Fruit fly (Drosophila melanogaster): ENCODE data around the gene CG42832.

Gene CG42832

DNA sequence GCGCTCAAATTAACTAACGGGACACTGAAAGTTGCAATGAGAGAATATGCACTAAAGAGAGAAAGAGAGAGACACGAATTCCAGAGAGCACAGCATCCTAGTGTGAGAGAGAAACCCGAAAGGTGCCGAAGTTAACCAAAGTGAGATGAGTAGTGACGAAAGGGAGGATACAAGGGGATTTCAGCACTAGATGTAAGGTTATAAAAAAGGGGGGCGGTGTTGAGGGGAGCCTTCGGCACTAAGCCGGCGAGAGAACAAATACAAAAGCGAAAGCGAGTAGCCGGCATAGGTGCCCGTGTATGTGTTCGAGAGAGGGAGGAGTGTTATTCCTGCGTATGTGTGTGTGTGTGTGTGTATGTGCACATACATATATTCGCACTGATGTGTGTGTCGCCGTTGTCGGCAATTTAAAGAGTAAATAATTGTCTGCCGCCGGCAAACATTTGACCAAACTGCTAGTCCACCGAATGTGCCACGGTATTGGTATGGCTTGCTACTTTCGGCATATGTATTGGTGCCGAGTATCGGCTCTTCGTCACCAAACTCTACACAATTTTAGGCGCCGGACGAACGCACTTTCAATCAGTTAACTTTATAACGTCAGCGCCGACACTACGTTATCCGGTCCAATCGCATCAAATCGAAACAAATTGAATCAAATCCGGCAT lies 13.2 kb upstream of the CG42832 start, which contains the start of gene CG7368:
TSS of gene CG7368 (plus strand) at position 618 of the 668 bp plus-strand sequence.
- TF ChIP-seq pad (GFP tag; optimal IDR thresholded peaks at IDR 0.05) (no peak), cnc (optimal IDR thresholded peaks at IDR 0.05) (no peak), CG33017 (tag; optimal IDR thresholded peaks at IDR 0.05) (no peak), Mnt (GFP tag; optimal IDR thresholded peaks at IDR 0.05) (no peak), Clk (GFP tag; optimal IDR thresholded peaks at IDR 0.05) (no peak), CG11617 (GFP tag; optimal IDR thresholded peaks at IDR 0.05) (no peak), CG5204 (GFP tag; optimal IDR thresholded peaks at IDR 0.05) (no peak), tj (GFP tag; optimal IDR thresholded peaks at IDR 0.05) (no peak), CG7045 (GFP tag; optimal IDR thresholded peaks at IDR 0.05) (no peak)

DNA sequence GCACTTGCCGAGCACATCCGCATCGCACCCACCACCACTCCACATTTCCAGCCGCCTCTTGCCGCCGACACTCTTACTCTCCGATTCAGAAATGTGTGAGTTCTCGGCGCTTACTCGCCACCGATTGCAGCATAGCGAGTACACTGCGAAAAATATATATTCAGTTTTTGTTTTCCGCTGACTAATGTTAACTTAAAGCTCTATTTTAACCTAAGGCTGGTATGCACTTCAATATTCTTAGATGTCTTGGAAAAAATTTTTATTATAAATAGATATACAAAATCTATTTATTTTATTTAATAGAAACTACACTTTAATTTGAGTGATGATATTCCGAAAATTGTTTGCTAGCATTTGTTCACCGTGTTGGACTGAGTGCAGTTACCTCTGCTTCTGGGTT lies 10.7 kb upstream of the CG42832 start:
- peak; percentile 0 for TF ChIP-seq CG7101 (tag; optimal IDR thresholded peaks at IDR 0.05)
- TF ChIP-seq toe (GFP tag; optimal IDR thresholded peaks at IDR 0.05): no peak
- no peak for TF ChIP-seq Hr96 (GFP tag; optimal IDR thresholded peaks at IDR 0.05)
- no peak for TF ChIP-seq kay (GFP tag; ENCODE audit: borderline replicate concordance)
- no peak for TF ChIP-seq Clk (GFP tag; optimal IDR thresholded peaks at IDR 0.05)
- no peak for TF ChIP-seq CG12768 (GFP tag; optimal IDR thresholded peaks at IDR 0.05)
- TF ChIP-seq pad (GFP tag; optimal IDR thresholded peaks at IDR 0.05): no peak
- no peak for TF ChIP-seq CG1620 (GFP tag; optimal IDR thresholded peaks at IDR 0.05)
- TF ChIP-seq CG33017 (tag; optimal IDR thresholded peaks at IDR 0.05): peak; percentile 48
- TF ChIP-seq CG14711 (tag; optimal IDR thresholded peaks at IDR 0.05): no peak
- peak; percentile 33 for TF ChIP-seq CG11617 (GFP tag; optimal IDR thresholded peaks at IDR 0.05)
- peak; percentile 64 for TF ChIP-seq CG7045 (GFP tag; optimal IDR thresholded peaks at IDR 0.05)
- no peak for TF ChIP-seq cic (GFP tag; optimal IDR thresholded peaks at IDR 0.05)
- no peak for TF ChIP-seq ovo (GFP tag; optimal IDR thresholded peaks at IDR 0.05)
- no peak for TF ChIP-seq bab1 (GFP tag; optimal IDR thresholded peaks at IDR 0.05)
- no peak for TF ChIP-seq cnc (optimal IDR thresholded peaks at IDR 0.05)
- no peak for TF ChIP-seq Crg-1 (GFP tag; optimal IDR thresholded peaks at IDR 0.05)
- TF ChIP-seq Mnt (GFP tag; optimal IDR thresholded peaks at IDR 0.05): no peak
- peak; percentile 5 for TF ChIP-seq tj (GFP tag; optimal IDR thresholded peaks at IDR 0.05)
- peak; percentile 14 for TF ChIP-seq CG5204 (GFP tag; optimal IDR thresholded peaks at IDR 0.05)

DNA sequence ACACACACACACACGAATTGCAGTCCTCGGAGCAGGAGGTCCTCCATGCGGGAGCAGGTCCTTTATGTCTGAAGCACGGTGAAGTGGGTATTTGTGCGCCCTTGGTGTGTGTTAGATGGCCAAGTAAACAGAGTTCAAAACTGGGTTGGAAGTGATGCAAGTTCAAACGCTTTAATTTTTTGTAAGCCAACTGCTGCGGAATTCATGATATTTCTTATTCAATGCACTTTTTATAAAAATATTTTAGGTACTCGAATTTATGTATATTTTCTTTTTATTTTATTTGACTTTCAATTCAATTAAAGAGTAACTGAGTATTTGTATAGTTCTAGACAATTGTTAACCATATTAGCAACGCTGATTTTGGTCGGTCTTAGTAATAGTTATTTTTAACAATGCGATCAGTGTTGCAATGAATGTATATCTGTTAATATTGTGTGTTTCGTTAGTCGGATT lies 9.9 kb upstream of the CG42832 start, which contains the start of the genes CG14137 and CG46394:
TSS of gene CG14137 (minus strand) at position 101 of the 456 bp plus-strand sequence.
TSS of gene CG46394 (plus strand) at position 406 of the 456 bp plus-strand sequence.
- TF ChIP-seq toe (GFP tag; optimal IDR thresholded peaks at IDR 0.05) (no peak), kay (GFP tag; ENCODE audit: borderline replicate concordance) (no peak), CG14711 (tag; optimal IDR thresholded peaks at IDR 0.05) (no peak), CG5204 (GFP tag; optimal IDR thresholded peaks at IDR 0.05) (no peak), bab1 (GFP tag; optimal IDR thresholded peaks at IDR 0.05) (no peak), CG7045 (GFP tag; optimal IDR thresholded peaks at IDR 0.05) (no peak), tj (GFP tag; optimal IDR thresholded peaks at IDR 0.05) (no peak), CG12768 (GFP tag; optimal IDR thresholded peaks at IDR 0.05) (no peak), pad (GFP tag; optimal IDR thresholded peaks at IDR 0.05) (no peak), CG1620 (GFP tag; optimal IDR thresholded peaks at IDR 0.05) (no peak), CG7101 (tag; optimal IDR thresholded peaks at IDR 0.05) (no peak), Crg-1 (GFP tag; optimal IDR thresholded peaks at IDR 0.05) (no peak), ovo (GFP tag; optimal IDR thresholded peaks at IDR 0.05) (no peak), CG33017 (tag; optimal IDR thresholded peaks at IDR 0.05) (no peak), Clk (GFP tag; optimal IDR thresholded peaks at IDR 0.05) (no peak), cnc (optimal IDR thresholded peaks at IDR 0.05) (no peak)

DNA sequence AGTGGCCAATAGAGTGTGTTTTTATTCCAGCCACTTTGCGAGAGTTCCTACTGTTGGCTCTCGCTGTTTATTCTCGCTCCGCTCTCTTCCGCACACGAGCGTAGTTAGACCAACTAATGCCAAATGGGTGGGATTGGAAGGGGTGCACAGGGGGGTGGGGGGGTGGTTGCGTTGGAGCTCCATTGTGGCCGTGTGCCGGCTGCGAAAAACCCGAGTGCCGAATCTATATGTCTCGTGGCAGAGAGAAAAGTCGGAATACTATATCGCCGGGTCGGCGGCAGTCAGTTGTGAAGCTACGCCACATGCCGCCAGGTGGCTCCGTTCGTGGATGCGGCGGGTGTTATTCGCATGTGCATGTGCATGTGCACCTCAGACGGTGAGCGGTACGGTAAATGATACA lies 8.8 kb upstream of the CG42832 start:
- no peak for TF ChIP-seq kay (GFP tag; ENCODE audit: borderline replicate concordance)
- TF ChIP-seq Mnt (GFP tag; optimal IDR thresholded peaks at IDR 0.05): peak; percentile 6
- no peak for TF ChIP-seq bab1 (GFP tag; optimal IDR thresholded peaks at IDR 0.05)
- TF ChIP-seq CG5204 (GFP tag; optimal IDR thresholded peaks at IDR 0.05): no peak

DNA sequence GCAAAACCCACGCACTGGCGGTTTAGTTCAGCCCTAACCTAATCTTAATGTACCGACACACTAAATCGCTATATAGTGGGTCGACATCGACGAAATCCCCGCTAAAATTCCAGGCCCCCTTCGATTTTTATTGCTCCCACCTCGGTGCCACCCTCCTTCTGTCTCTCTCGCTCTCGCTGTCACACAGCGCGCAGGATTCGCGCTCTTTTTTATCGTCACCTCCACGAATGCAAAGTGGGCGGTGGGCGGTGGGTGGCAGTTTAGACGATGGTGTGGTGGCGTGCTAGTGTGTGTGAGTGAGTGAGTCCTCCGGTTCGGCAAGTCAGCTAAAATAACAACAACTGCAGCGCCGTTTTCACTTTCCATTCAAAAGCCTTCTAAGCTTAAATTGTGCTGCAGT lies 7.9 kb upstream of the CG42832 start:
- no peak for TF ChIP-seq CG1620 (GFP tag; optimal IDR thresholded peaks at IDR 0.05)
- TF ChIP-seq Clk (GFP tag; optimal IDR thresholded peaks at IDR 0.05): no peak
- no peak for TF ChIP-seq cnc (optimal IDR thresholded peaks at IDR 0.05)
- no peak for TF ChIP-seq Crg-1 (GFP tag; optimal IDR thresholded peaks at IDR 0.05)
- TF ChIP-seq kay (GFP tag; ENCODE audit: borderline replicate concordance): no peak
- TF ChIP-seq CG7101 (tag; optimal IDR thresholded peaks at IDR 0.05): no peak
- TF ChIP-seq CG7045 (GFP tag; optimal IDR thresholded peaks at IDR 0.05): no peak
- no peak for TF ChIP-seq pad (GFP tag; optimal IDR thresholded peaks at IDR 0.05)
- no peak for TF ChIP-seq CG14711 (tag; optimal IDR thresholded peaks at IDR 0.05)
- TF ChIP-seq cic (GFP tag; optimal IDR thresholded peaks at IDR 0.05): no peak
- no peak for TF ChIP-seq tj (GFP tag; optimal IDR thresholded peaks at IDR 0.05)
- no peak for TF ChIP-seq Hr96 (GFP tag; optimal IDR thresholded peaks at IDR 0.05)
- no peak for TF ChIP-seq ovo (GFP tag; optimal IDR thresholded peaks at IDR 0.05)
- TF ChIP-seq toe (GFP tag; optimal IDR thresholded peaks at IDR 0.05): no peak
- TF ChIP-seq bab1 (GFP tag; optimal IDR thresholded peaks at IDR 0.05): no peak
- no peak for TF ChIP-seq CG33017 (tag; optimal IDR thresholded peaks at IDR 0.05)
- no peak for TF ChIP-seq CG5204 (GFP tag; optimal IDR thresholded peaks at IDR 0.05)

DNA sequence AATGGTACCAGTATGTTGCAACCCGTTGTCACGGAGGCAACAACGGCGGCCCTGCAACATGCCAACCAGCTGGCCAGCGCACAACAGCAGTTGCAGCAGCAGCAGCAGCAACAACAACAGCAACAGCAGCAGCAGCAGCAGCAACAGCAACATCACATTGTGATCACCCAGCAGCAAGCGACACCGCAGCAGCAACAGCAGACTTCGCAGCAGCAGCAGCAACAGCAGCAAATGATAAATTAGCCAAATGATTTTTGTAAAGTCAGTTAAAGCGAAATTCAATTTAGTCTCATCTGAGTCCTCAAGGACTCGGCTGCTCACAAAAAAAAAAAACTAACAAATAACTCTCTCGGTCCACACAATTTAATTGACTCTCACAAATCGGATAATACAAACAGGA lies 5.7 kb upstream of the CG42832 start:
- TF ChIP-seq kay (GFP tag; ENCODE audit: borderline replicate concordance) (no peak), CG5204 (GFP tag; optimal IDR thresholded peaks at IDR 0.05) (no peak), Crg-1 (GFP tag; optimal IDR thresholded peaks at IDR 0.05) (no peak), CG14711 (tag; optimal IDR thresholded peaks at IDR 0.05) (no peak), CG7045 (GFP tag; optimal IDR thresholded peaks at IDR 0.05) (no peak), cic (GFP tag; optimal IDR thresholded peaks at IDR 0.05) (no peak), Clk (GFP tag; optimal IDR thresholded peaks at IDR 0.05) (no peak), toe (GFP tag; optimal IDR thresholded peaks at IDR 0.05) (no peak), cnc (optimal IDR thresholded peaks at IDR 0.05) (no peak), bab1 (GFP tag; optimal IDR thresholded peaks at IDR 0.05) (no peak), tj (GFP tag; optimal IDR thresholded peaks at IDR 0.05) (no peak), Mnt (GFP tag; optimal IDR thresholded peaks at IDR 0.05) (no peak)

Data from whole organism, adult.